Fruit fly (Drosophila melanogaster): Measurements from ENCODE around the gene inaF-C.

Gene inaF-C

DNA sequence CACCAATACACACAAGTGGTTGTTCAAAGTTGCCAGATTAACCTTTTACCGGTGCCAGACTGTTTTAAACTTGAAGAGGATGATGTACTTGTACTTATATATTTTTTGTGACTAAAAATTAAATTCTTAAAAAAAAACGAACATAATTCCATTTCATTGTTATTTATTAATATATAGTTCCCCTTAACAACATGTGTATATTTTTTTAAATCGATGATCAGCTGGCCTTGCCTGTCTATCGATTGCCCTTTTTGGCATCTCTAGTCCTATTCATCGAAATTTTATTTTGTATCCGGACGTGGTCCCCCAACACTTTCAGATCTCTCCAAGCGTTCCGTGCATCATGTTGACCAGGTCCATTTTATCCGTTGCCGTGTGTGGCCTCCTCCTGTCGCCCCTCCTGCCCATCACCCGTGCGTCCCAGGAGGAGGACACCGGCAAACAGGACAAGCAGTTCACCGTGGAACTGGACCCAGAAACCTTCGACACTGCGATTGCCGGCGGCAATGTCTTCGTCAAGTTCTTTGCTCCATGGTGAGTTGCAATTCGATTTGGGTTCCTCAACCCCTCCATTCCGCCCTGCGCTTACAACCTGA, 14.7 kb downstream of the inaF-C start, which contains the start of gene prtp:
Gene prtp, plus strand, starts transcription at position 26 of the 596 bp plus-strand sequence.
- TF ChIP-seq CG15269 (tag; optimal IDR thresholded peaks at IDR 0.05) (no peak), Hr3 (GFP tag; optimal IDR thresholded peaks at IDR 0.05) (no peak), GATAe (GFP tag; conservative IDR thresholded peaks at IDR 0.05) (no peak), CG8765 (GFP tag; IDR thresholded peaks at IDR 0.05) (no peak), HLH3B (GFP tag; IDR thresholded peaks at IDR 0.05) (0 out of 2 replicates have a peak, but pooled peaks have one; percentile 6), en (GFP tag; optimal IDR thresholded peaks at IDR 0.05) (no peak), Usf (GFP tag; optimal IDR thresholded peaks at IDR 0.05) (no peak), eve (GFP tag; optimal IDR thresholded peaks at IDR 0.05) (no peak), tup (GFP tag; optimal IDR thresholded peaks at IDR 0.05) (no peak), CG2712 (tag; optimal IDR thresholded peaks at IDR 0.05) (peak; percentile 27), CG2199 (GFP tag; IDR thresholded peaks at IDR 0.05) (no peak), trem (tag; optimal IDR thresholded peaks at IDR 0.05) (peak; percentile 53), CG6765 (GFP tag; optimal IDR thresholded peaks at IDR 0.05) (no peak), CG12744 (GFP tag; optimal IDR thresholded peaks at IDR 0.05) (no peak), abd-A (tag; optimal IDR thresholded peaks at IDR 0.05) (no peak), tap (tag; optimal IDR thresholded peaks at IDR 0.05) (no peak), CG8089 (GFP tag; optimal IDR thresholded peaks at IDR 0.05) (no peak), ems (GFP tag; optimal IDR thresholded peaks at IDR 0.05) (no peak), Sry-β (GFP tag; optimal IDR thresholded peaks at IDR 0.05) (peak; percentile 78), ara (GFP tag; IDR thresholded peaks at IDR 0.05) (no peak), CG16813 (GFP tag; IDR thresholded peaks at IDR 0.05; ENCODE audit: partially characterized antibody) (peak; percentile 40), Hsf (GFP tag; optimal IDR thresholded peaks at IDR 0.05) (no peak), CrebB (tag; optimal IDR thresholded peaks at IDR 0.05) (no peak), Drgx (GFP tag; IDR thresholded peaks at IDR 0.05) (no peak), Doc3 (GFP tag; IDR thresholded peaks at IDR 0.05; ENCODE audit: partially characterized antibody) (no peak; the same call in 2 of the 3 replicates), Eip74EF (GFP tag; optimal IDR thresholded peaks at IDR 0.05) (no peak), dm (GFP tag; optimal IDR thresholded peaks at IDR 0.05) (no peak), CG8388 (GFP tag; optimal IDR thresholded peaks at IDR 0.05) (no peak), ken (GFP tag; IDR thresholded peaks at IDR 0.05) (peak; percentile 55; the same call in 1 of the 3 replicates), slbo (GFP tag; IDR thresholded peaks at IDR 0.05) (0 out of 2 replicates have a peak, but pooled peaks have one; percentile 3), cas (GFP tag; IDR thresholded peaks at IDR 0.05) (no peak), Myb (GFP tag; optimal IDR thresholded peaks at IDR 0.05) (no peak), chm (GFP tag; IDR thresholded peaks at IDR 0.05) (0 out of 2 replicates have a peak, but pooled peaks have one; percentile 13), CG14014 (GFP tag; IDR thresholded peaks at IDR 0.05) (no peak), CG17359 (tag; optimal IDR thresholded peaks at IDR 0.05) (no peak), Dad (GFP tag; optimal IDR thresholded peaks at IDR 0.05) (no peak), Side (GFP tag; optimal IDR thresholded peaks at IDR 0.05) (no peak), CG1024 (GFP tag; IDR thresholded peaks at IDR 0.05) (no peak), CG43689 (GFP tag; IDR thresholded peaks at IDR 0.05) (no peak), ssp (GFP tag; IDR thresholded peaks at IDR 0.05) (0 out of 2 replicates have a peak, but pooled peaks have one; percentile 19), Fer1 (GFP tag; optimal IDR thresholded peaks at IDR 0.05) (no peak), CG12071 (GFP tag; optimal IDR thresholded peaks at IDR 0.05) (no peak), lola (GFP tag; optimal IDR thresholded peaks at IDR 0.05) (no peak), CG3847 (GFP tag; IDR thresholded peaks at IDR 0.05) (no peak), run (tag; optimal IDR thresholded peaks at IDR 0.05) (no peak), CG9727 (GFP tag; optimal IDR thresholded peaks at IDR 0.05) (no peak), Bdp1 (GFP tag; optimal IDR thresholded peaks at IDR 0.05) (no peak), Lpt (GFP tag; optimal IDR thresholded peaks at IDR 0.05) (no peak), Pdp1 (GFP tag; optimal IDR thresholded peaks at IDR 0.05) (no peak), CG18262 (tag; optimal IDR thresholded peaks at IDR 0.05) (no peak), CG9215 (GFP tag; IDR thresholded peaks at IDR 0.05) (no peak)
